Fruit fly (Drosophila melanogaster) whole organism, embryonic: ENCODE results near the gene Amacr.

Source experiments
- Atf-2 ChIP-seq: fragments of 200-800 bp; sonication (Bioruptor generic); optimal IDR thresholded peaks from 2 replicates; lab custom pipeline; 2016; ENCODE audit warnings: missing biosample characterization, missing genetic modification characterization
- BtbVII ChIP-seq: fragments of 200-800 bp; sonication (Bioruptor generic); optimal IDR thresholded peaks from 3 replicates; lab custom pipeline; 2017; ENCODE audit warnings: missing biosample characterization, mild to moderate bottlenecking, missing genetic modification characterization
- CG10274 ChIP-seq: fragments of 200-800 bp; sonication (Bioruptor generic); optimal IDR thresholded peaks from 3 replicates; lab custom pipeline; 2017; ENCODE audit warnings: missing biosample characterization, mild to moderate bottlenecking, missing genetic modification characterization
- CG11085 ChIP-seq: fragments of 200-800 bp; sonication (Bioruptor generic); IDR thresholded peaks from 2 replicates; pipeline ENCODE4 v1.3.6; 2022; ENCODE audit warnings: missing biosample characterization, missing genetic modification characterization
- CG12659 ChIP-seq: fragments of 200-800 bp; sonication (Bioruptor generic); optimal IDR thresholded peaks from 3 replicates; lab custom pipeline; 2017; ENCODE audit warnings: mild to moderate bottlenecking, missing biosample characterization, missing genetic modification reagents, missing genetic modification characterization
- CG12769 ChIP-seq: fragments of 200-800 bp; sonication (Bioruptor generic); optimal IDR thresholded peaks from 2 replicates; lab custom pipeline; 2019; ENCODE audit warnings: missing biosample characterization, mild to moderate bottlenecking, missing genetic modification characterization, moderate library complexity
- CG13287 ChIP-seq: fragments of 200-800 bp; sonication (Bioruptor generic); IDR thresholded peaks from 2 replicates; pipeline ENCODE4 v1.3.6; 2022; ENCODE audit warnings: missing biosample characterization, missing genetic modification characterization; ENCODE audit not compliant: partially characterized antibody
- CG13424 ChIP-seq: fragments of 200-800 bp; sonication (Bioruptor generic); optimal IDR thresholded peaks from 2 replicates; lab custom pipeline; 2019; ENCODE audit warnings: missing biosample characterization, mild to moderate bottlenecking, missing genetic modification characterization, moderate library complexity
- CG15011 ChIP-seq: fragments of 200-800 bp; sonication (Bioruptor generic); optimal IDR thresholded peaks from 3 replicates; lab custom pipeline; 2018; ENCODE audit warnings: missing biosample characterization, mild to moderate bottlenecking, missing genetic modification characterization
- CG15073 ChIP-seq: fragments of 200-800 bp; sonication (Bioruptor generic); optimal IDR thresholded peaks from 2 replicates; lab custom pipeline; 2016; ENCODE audit warnings: missing biosample characterization, missing genetic modification characterization
- CG15696 ChIP-seq: fragments of 200-800 bp; sonication (Bioruptor generic); optimal IDR thresholded peaks from 2 replicates; lab custom pipeline; 2019; ENCODE audit warnings: missing biosample characterization, mild to moderate bottlenecking, missing genetic modification characterization, moderate library complexity
- CG17186 ChIP-seq: fragments of 200-800 bp; sonication (Bioruptor generic); optimal IDR thresholded peaks from 3 replicates; lab custom pipeline; 2017; ENCODE audit warnings: missing biosample characterization, missing genetic modification reagents, missing genetic modification characterization
- CG17612 ChIP-seq: fragments of 200-800 bp; sonication (Bioruptor generic); IDR thresholded peaks from 2 replicates; pipeline ENCODE4 v1.3.6; 2022; ENCODE audit warnings: missing biosample characterization, missing genetic modification characterization
- CG33557 ChIP-seq: fragments of 200-800 bp; sonication (Bioruptor generic); optimal IDR thresholded peaks from 2 replicates; lab custom pipeline; 2019; ENCODE audit warnings: missing biosample characterization, mild to moderate bottlenecking, missing genetic modification characterization, moderate library complexity
- CG34422 ChIP-seq: fragments of 200-800 bp; sonication (Bioruptor generic); IDR thresholded peaks from 3 replicates; pipeline ENCODE4 v1.3.6; 2022; ENCODE audit warnings: missing biosample characterization, missing genetic modification characterization
- CG4617 ChIP-seq: fragments of 200-800 bp; sonication (Bioruptor generic); optimal IDR thresholded peaks from 3 replicates; lab custom pipeline; 2016; ENCODE audit warnings: missing biosample characterization, missing genetic modification characterization, borderline replicate concordance
- CG4854 ChIP-seq: fragments of 200-800 bp; sonication (Bioruptor generic); optimal IDR thresholded peaks from 2 replicates; lab custom pipeline; 2016; ENCODE audit warnings: missing biosample characterization, missing genetic modification characterization, inconsistent platforms
- CG6791 ChIP-seq: fragments of 200-800 bp; sonication (Bioruptor generic); IDR thresholded peaks from 3 replicates; pipeline ENCODE4 v1.3.6; 2022; ENCODE audit warnings: missing biosample characterization, missing genetic modification characterization; ENCODE audit not compliant: partially characterized antibody
- CG7357 ChIP-seq: fragments of 200-800 bp; sonication (Bioruptor generic); IDR thresholded peaks from 3 replicates; pipeline ENCODE4 v1.3.6; 2022; ENCODE audit warnings: missing biosample characterization, missing genetic modification characterization
- CG8290 ChIP-seq, 3 experiments: fragments of 200-800 bp; sonication (Bioruptor generic); optimal IDR thresholded peaks; 2 replicates each; lab custom pipeline; 2016 to 2019; ENCODE audit warnings: missing biosample characterization in 3 of 3, missing genetic modification characterization in 3 of 3, mild to moderate bottlenecking in 2 of 3, moderate library complexity in 1 of 3
- CG9932 ChIP-seq: fragments of 200-800 bp; sonication (Bioruptor generic); IDR thresholded peaks from 2 replicates; pipeline ENCODE4 v1.3.6; 2022; ENCODE audit warnings: missing biosample characterization, missing genetic modification characterization
- CTCF ChIP-seq: fragments of 200-800 bp; sonication (Bioruptor generic); optimal IDR thresholded peaks from 2 replicates; lab custom pipeline; 2017; ENCODE audit warnings: missing biosample characterization, mild to moderate bottlenecking, missing genetic modification characterization, moderate library complexity
- Dek ChIP-seq: fragments of 200-800 bp; sonication (Bioruptor generic); optimal IDR thresholded peaks from 3 replicates; lab custom pipeline; 2019; ENCODE audit warnings: missing biosample characterization, mild to moderate bottlenecking, missing genetic modification characterization, moderate library complexity
- Elba2 ChIP-seq: fragments of 200-800 bp; sonication (Bioruptor generic); optimal IDR thresholded peaks from 3 replicates; lab custom pipeline; 2016; ENCODE audit warnings: missing biosample characterization, missing genetic modification characterization
- Fer3 ChIP-seq: fragments of 200-800 bp; sonication (Bioruptor generic); optimal IDR thresholded peaks from 2 replicates; lab custom pipeline; 2018; ENCODE audit warnings: missing biosample characterization, mild to moderate bottlenecking, missing genetic modification characterization, moderate library complexity
- H15 ChIP-seq: fragments of 200-800 bp; sonication (Bioruptor generic); IDR thresholded peaks from 3 replicates; pipeline ENCODE4 v1.3.6; 2022; ENCODE audit warnings: missing biosample characterization, missing genetic modification characterization
- HLH54F ChIP-seq: fragments of 200-800 bp; sonication (Bioruptor generic); optimal IDR thresholded peaks from 3 replicates; lab custom pipeline; 2016; ENCODE audit warnings: missing biosample characterization, missing genetic modification characterization
- HLHmδ ChIP-seq: fragments of 200-800 bp; sonication (Bioruptor generic); optimal IDR thresholded peaks from 2 replicates; lab custom pipeline; 2018; ENCODE audit warnings: missing biosample characterization, mild to moderate bottlenecking, missing genetic modification characterization, moderate library complexity
- MBD-R2 ChIP-seq: fragments of 200-800 bp; sonication (Bioruptor generic); IDR thresholded peaks from 2 replicates; pipeline ENCODE4 v1.3.6; 2022; ENCODE audit warnings: missing biosample characterization, missing genetic modification characterization
- Med ChIP-seq: fragments of 200-800 bp; sonication (Bioruptor generic); peaks from one replicate; lab custom pipeline; 2016; ENCODE audit warnings: missing biosample characterization, missing genetic modification characterization, mild to moderate bottlenecking, inconsistent platforms, moderate library complexity
- NC2β ChIP-seq: fragments of 200-800 bp; sonication (Bioruptor generic); optimal IDR thresholded peaks from 2 replicates; lab custom pipeline; 2016; ENCODE audit warnings: missing biosample characterization, missing genetic modification characterization
- Neu2 ChIP-seq: fragments of 200-800 bp; sonication (Bioruptor generic); optimal IDR thresholded peaks from 3 replicates; lab custom pipeline; 2016; ENCODE audit warnings: missing biosample characterization, missing genetic modification characterization, borderline replicate concordance
- Rx ChIP-seq: fragments of 200-800 bp; sonication (Bioruptor generic); IDR thresholded peaks from 2 replicates; pipeline ENCODE4 v1.3.6; 2022; ENCODE audit warnings: missing biosample characterization, missing genetic modification characterization
- bbx ChIP-seq: fragments of 200-800 bp; sonication (Bioruptor generic); IDR thresholded peaks from 2 replicates; pipeline ENCODE4 v1.3.6; 2022; ENCODE audit warnings: missing biosample characterization, missing genetic modification characterization; ENCODE audit not compliant: partially characterized antibody
- bcd ChIP-seq: fragments of 200-800 bp; sonication (Bioruptor generic); optimal IDR thresholded peaks from 2 replicates; lab custom pipeline; 2017; ENCODE audit warnings: missing biosample characterization, mild to moderate bottlenecking, missing genetic modification characterization
- cato ChIP-seq: fragments of 200-800 bp; sonication (Bioruptor generic); optimal IDR thresholded peaks from 2 replicates; lab custom pipeline; 2016; ENCODE audit warnings: missing biosample characterization, missing genetic modification characterization, borderline replicate concordance
- cg ChIP-seq: fragments of 200-800 bp; sonication (Bioruptor generic); optimal IDR thresholded peaks from 3 replicates; lab custom pipeline; 2019; ENCODE audit warnings: missing biosample characterization, mild to moderate bottlenecking, missing genetic modification characterization, moderate library complexity
- chm ChIP-seq: fragments of 200-800 bp; sonication (Bioruptor generic); IDR thresholded peaks from 2 replicates; pipeline ENCODE4 v1.3.6; 2022; ENCODE audit warnings: missing biosample characterization, missing genetic modification characterization
- ind ChIP-seq: fragments of 200-800 bp; sonication (Bioruptor generic); optimal IDR thresholded peaks from 3 replicates; lab custom pipeline; 2016; ENCODE audit warnings: missing biosample characterization, missing genetic modification characterization
- lbe ChIP-seq: fragments of 200-800 bp; sonication (Bioruptor generic); optimal IDR thresholded peaks from 2 replicates; lab custom pipeline; 2016; ENCODE audit warnings: missing biosample characterization, mild to moderate bottlenecking, missing genetic modification characterization
- mirr ChIP-seq: fragments of 200-800 bp; sonication (Bioruptor generic); optimal IDR thresholded peaks from 3 replicates; lab custom pipeline; 2018; ENCODE audit warnings: missing biosample characterization, mild to moderate bottlenecking, missing genetic modification characterization
- nmo ChIP-seq: fragments of 200-800 bp; sonication (Bioruptor generic); optimal IDR thresholded peaks from 2 replicates; lab custom pipeline; 2018; ENCODE audit warnings: missing biosample characterization, mild to moderate bottlenecking, missing genetic modification characterization, moderate library complexity
- nom ChIP-seq: fragments of 200-800 bp; sonication (Bioruptor generic); optimal IDR thresholded peaks from 2 replicates; lab custom pipeline; 2017; ENCODE audit warnings: missing biosample characterization, missing genetic modification characterization, mild to moderate bottlenecking, moderate library complexity, missing genetic modification reagents
- shn ChIP-seq: fragments of 200-800 bp; sonication (Bioruptor generic); optimal IDR thresholded peaks from 3 replicates; lab custom pipeline; 2016; ENCODE audit warnings: missing biosample characterization, missing genetic modification characterization
- sisA ChIP-seq: fragments of 200-800 bp; sonication (Bioruptor generic); IDR thresholded peaks from 2 replicates; pipeline ENCODE4 v1.3.6; 2022; ENCODE audit warnings: missing biosample characterization, missing genetic modification characterization
- stwl ChIP-seq: fragments of 200-800 bp; sonication (Bioruptor generic); optimal IDR thresholded peaks from 3 replicates; lab custom pipeline; 2018; ENCODE audit warnings: missing biosample characterization, mild to moderate bottlenecking, missing genetic modification characterization, moderate library complexity
- tin ChIP-seq: fragments of 200-800 bp; sonication (Bioruptor generic); optimal IDR thresholded peaks from 3 replicates; lab custom pipeline; 2016; ENCODE audit warnings: missing biosample characterization, missing genetic modification characterization
- toy ChIP-seq: fragments of 200-800 bp; sonication (Bioruptor generic); IDR thresholded peaks from 2 replicates; pipeline ENCODE4 v1.3.6; 2022; ENCODE audit warnings: missing biosample characterization, missing genetic modification characterization
- wor ChIP-seq: fragments of 200-800 bp; sonication (Bioruptor generic); IDR thresholded peaks from 2 replicates; pipeline ENCODE4 v1.3.6; 2022; ENCODE audit warnings: missing biosample characterization, missing genetic modification characterization
- yki ChIP-seq: fragments of >200 bp; optimal IDR thresholded peaks from 3 replicates; lab custom pipeline; 2018

Gene Amacr

DNA sequence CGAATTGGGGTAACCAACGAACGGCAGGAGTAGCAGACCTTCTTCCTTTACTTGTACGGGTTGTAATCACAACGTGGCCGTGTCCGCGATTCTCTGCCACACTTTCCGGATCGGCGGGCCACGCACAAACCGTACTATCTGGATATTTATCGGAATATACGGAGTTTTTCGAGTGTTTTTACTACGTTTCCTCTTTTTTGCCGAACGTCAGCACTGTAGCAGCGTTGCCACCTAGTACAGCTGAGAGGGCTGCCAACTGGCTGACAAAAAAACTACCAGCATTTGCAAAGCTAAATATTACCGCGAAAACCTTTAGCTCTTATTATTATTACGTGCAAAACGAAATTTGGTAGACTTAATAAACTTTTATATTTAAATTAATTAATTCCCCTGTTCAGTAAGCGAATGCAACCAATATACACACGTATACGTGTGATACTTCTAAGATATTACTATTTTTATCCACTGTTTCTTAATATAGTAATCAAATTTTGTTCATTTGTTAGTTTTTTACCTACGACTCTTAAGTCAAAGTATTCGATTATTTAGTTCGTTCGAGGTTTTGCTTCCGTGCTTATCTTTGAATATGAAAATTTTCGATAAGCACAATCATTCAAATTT lies 18.0 kb downstream of the Amacr start, which contains the start of gene TM9SF2 (continued):
- TF ChIP-seq ind (GFP tag; lab: Kevin White, UChicago) (no peak), nom (no peak), CG13287 (GFP tag; lab: Robert Waterston, UW) (no peak), CG17612 (no peak), CG6791 (GFP tag; lab: Robert Waterston, UW) (0 out of 3 replicates have a peak, but pooled peaks have one; percentile 21), bbx (GFP tag; lab: Robert Waterston, UW) (no peak), cg (GFP tag; lab: Kevin White, UChicago) (no peak), CG12769 (tag; lab: Kevin White, UChicago) (no peak), CG15073 (GFP tag; lab: Kevin White, UChicago) (no peak), MBD-R2 (peak; percentile 73), CG8290 (GFP tag; optimal IDR thresholded peaks at IDR 0.05; lab: Kevin White, UChicago) (no peak), CG8290 (tag; optimal IDR thresholded peaks at IDR 0.05; lab: Kevin White, UChicago) (no peak), CG11085 (GFP tag; lab: Robert Waterston, UW) (0 out of 2 replicates have a peak, but pooled peaks have one; percentile 20), chm (no peak), bcd (GFP tag; lab: Kevin White, UChicago) (no peak), H15 (GFP tag; lab: Robert Waterston, UW) (no peak), CG4854 (no peak), wor (no peak), Atf-2 (GFP tag; lab: Kevin White, UChicago) (no peak), mirr (GFP tag; lab: Kevin White, UChicago) (no peak), stwl (tag; lab: Kevin White, UChicago) (no peak), Elba2 (GFP tag; lab: Kevin White, UChicago) (no peak), BtbVII (GFP tag; lab: Kevin White, UChicago) (peak; percentile 37), CG4617 (peak; percentile 80), lbe (GFP tag; lab: Kevin White, UChicago) (no peak), CG33557 (GFP tag; lab: Kevin White, UChicago) (no peak), nmo (peak; percentile 30), CG17186 (peak; percentile 36), CG15011 (GFP tag; lab: Kevin White, UChicago) (no peak), Rx (no peak), Fer3 (tag; lab: Kevin White, UChicago) (no peak), NC2β (GFP tag; lab: Kevin White, UChicago) (no peak), shn (no peak), Dek (tag; lab: Kevin White, UChicago) (peak; percentile 18), sisA (GFP tag; lab: Robert Waterston, UW) (peak; percentile 25; the same call in 1 of the 2 replicates), CTCF (GFP tag; lab: Kevin White, UChicago) (no peak), Neu2 (GFP tag; lab: Kevin White, UChicago) (no peak), Med (GFP tag; lab: Kevin White, UChicago) (peak; percentile 86), CG12659 (GFP tag; lab: Kevin White, UChicago) (peak; percentile 48), toy (GFP tag; lab: Robert Waterston, UW) (no peak), CG7357 (no peak), CG13424 (tag; lab: Kevin White, UChicago) (peak; percentile 49), CG9932 (peak; percentile 53), CG15696 (tag; lab: Kevin White, UChicago) (peak; percentile 29), CG10274 (no peak), CG34422 (GFP tag; lab: Robert Waterston, UW) (0 out of 3 replicates have a peak, but pooled peaks have one; percentile 35), HLH54F (GFP tag; lab: Kevin White, UChicago) (peak; percentile 38), yki (lab: Kevin White, UChicago) (no peak), cato (GFP tag; lab: Kevin White, UChicago) (no peak), tin (GFP tag; lab: Kevin White, UChicago) (peak; percentile 41), HLHmδ (GFP tag; lab: Kevin White, UChicago) (no peak)
